Worm (Caenorhabditis elegans) whole organism, L3 larva: Measurements from ENCODE around the gene chil-18.

Experiments used
- R02D3.7 ChIP-seq: fragments of 150-350 bp; optimal IDR thresholded peaks from 2 replicates; lab custom pipeline; 2014; ENCODE audit warnings: missing biosample characterization, missing genetic modification characterization
- ZK546.5 ChIP-seq: sonication (generic microtip); optimal IDR thresholded peaks from 2 replicates; lab custom pipeline; 2017; ENCODE audit warnings: missing biosample characterization, missing genetic modification characterization
- aly-2 ChIP-seq: fragments of 150-350 bp; optimal IDR thresholded peaks from 2 replicates; lab custom pipeline; 2014; ENCODE audit warnings: missing biosample characterization, missing genetic modification characterization
- ceh-16 ChIP-seq: sonication (generic microtip); optimal IDR thresholded peaks from 2 replicates; lab custom pipeline; 2017; ENCODE audit warnings: missing biosample characterization, missing genetic modification characterization
- ceh-28 ChIP-seq: fragments of 150-350 bp; optimal IDR thresholded peaks from 2 replicates; lab custom pipeline; 2014; ENCODE audit warnings: missing biosample characterization, missing genetic modification reagents, missing genetic modification characterization
- ceh-82 ChIP-seq: fragments of 150-350 bp; optimal IDR thresholded peaks from 2 replicates; lab custom pipeline; 2014; ENCODE audit warnings: missing biosample characterization, missing genetic modification characterization
- ceh-9 ChIP-seq: sonication (generic microtip); optimal IDR thresholded peaks from 2 replicates; lab custom pipeline; 2018; ENCODE audit warnings: missing biosample characterization, missing genetic modification characterization
- daf-12 ChIP-seq: fragments of 150-350 bp; optimal IDR thresholded peaks from 2 replicates; lab custom pipeline; 2014; ENCODE audit warnings: missing biosample characterization, missing genetic modification reagents, missing genetic modification characterization
- egl-27 ChIP-seq: sonication (generic microtip); optimal IDR thresholded peaks from 4 replicates; lab custom pipeline; 2017; ENCODE audit warnings: missing biosample characterization, missing genetic modification reagents, missing genetic modification characterization
- elt-2 ChIP-seq: sonication (generic microtip); optimal IDR thresholded peaks from 2 replicates; lab custom pipeline; 2016; ENCODE audit warnings: missing genetic modification reagents, mild to moderate bottlenecking, missing genetic modification characterization, missing compliant biosample characterization
- eor-1 ChIP-seq, 2 experiments: fragments of 150-350 bp; optimal IDR thresholded peaks; 2 replicates each; lab custom pipeline; 2014 to 2018; ENCODE audit warnings: missing biosample characterization in 2 of 2, missing genetic modification characterization in 2 of 2
- fkh-10 ChIP-seq: sonication (generic microtip); optimal IDR thresholded peaks from 2 replicates; lab custom pipeline; 2017; ENCODE audit warnings: missing biosample characterization, missing genetic modification reagents, missing genetic modification characterization
- hmg-11 ChIP-seq: sonication (generic microtip); optimal IDR thresholded peaks from 2 replicates; lab custom pipeline; 2016; ENCODE audit warnings: missing genetic modification characterization, missing compliant biosample characterization
- lsy-12 ChIP-seq: sonication (generic microtip); optimal IDR thresholded peaks from 2 replicates; lab custom pipeline; 2016; ENCODE audit warnings: mild to moderate bottlenecking, missing genetic modification characterization, missing compliant biosample characterization
- mdl-1 ChIP-seq: fragments of 150-350 bp; optimal IDR thresholded peaks from 2 replicates; lab custom pipeline; 2014; ENCODE audit warnings: missing biosample characterization, missing genetic modification characterization
- mml-1 ChIP-seq: fragments of 150-350 bp; sonication (generic microtip); optimal IDR thresholded peaks from 3 replicates; lab custom pipeline; 2014; ENCODE audit warnings: missing biosample characterization, missing genetic modification characterization
- nfya-1 ChIP-seq: sonication (generic microtip); optimal IDR thresholded peaks from 2 replicates; lab custom pipeline; 2017; ENCODE audit warnings: missing genetic modification characterization, mild to moderate bottlenecking, missing compliant biosample characterization, antibody characterized with exemption, moderate library complexity; ENCODE audit not compliant: insufficient read depth
- nhr-11 ChIP-seq: fragments of 150-350 bp; optimal IDR thresholded peaks from 2 replicates; lab custom pipeline; 2014; ENCODE audit warnings: missing biosample characterization, missing genetic modification characterization
- nhr-12 ChIP-seq: fragments of 150-350 bp; optimal IDR thresholded peaks from 2 replicates; lab custom pipeline; 2014; ENCODE audit warnings: missing biosample characterization, missing genetic modification characterization
- nhr-23 ChIP-seq: fragments of 150-350 bp; optimal IDR thresholded peaks from 2 replicates; lab custom pipeline; 2014; ENCODE audit warnings: missing biosample characterization, missing genetic modification reagents, missing genetic modification characterization
- nhr-25 ChIP-seq: sonication (generic microtip); optimal IDR thresholded peaks from 2 replicates; lab custom pipeline; 2017; ENCODE audit warnings: missing biosample characterization, missing genetic modification characterization
- nhr-28 ChIP-seq: fragments of 150-350 bp; optimal IDR thresholded peaks from 2 replicates; lab custom pipeline; 2014; ENCODE audit warnings: missing biosample characterization, missing genetic modification characterization
- nhr-43 ChIP-seq: sonication (generic microtip); optimal IDR thresholded peaks from 2 replicates; lab custom pipeline; 2016; ENCODE audit warnings: mild to moderate bottlenecking, missing genetic modification characterization, missing compliant biosample characterization; ENCODE audit not compliant: poor library complexity, severe bottlenecking
- nhr-76 ChIP-seq: fragments of 150-350 bp; sonication (generic microtip); optimal IDR thresholded peaks from 5 replicates; lab custom pipeline; 2014; ENCODE audit warnings: missing biosample characterization, missing genetic modification characterization
- pha-4 ChIP-seq: fragments of 150-350 bp; optimal IDR thresholded peaks from 2 replicates; lab custom pipeline; 2014; ENCODE audit warnings: missing biosample characterization, missing genetic modification reagents, missing genetic modification characterization
- pqm-1 ChIP-seq: fragments of 150-350 bp; optimal IDR thresholded peaks from 2 replicates; lab custom pipeline; 2017; ENCODE audit warnings: missing biosample characterization, missing genetic modification characterization, inconsistent platforms
- sea-2 ChIP-seq: fragments of 150-350 bp; sonication (generic microtip); optimal IDR thresholded peaks from 4 replicates; lab custom pipeline; 2014; ENCODE audit warnings: missing biosample characterization, missing genetic modification reagents, missing genetic modification characterization
- snpc-4 ChIP-seq: fragments of 150-350 bp; optimal IDR thresholded peaks from 2 replicates; lab custom pipeline; 2014; ENCODE audit warnings: missing biosample characterization, missing genetic modification characterization
- tbx-2 ChIP-seq: sonication (generic microtip); optimal IDR thresholded peaks from 2 replicates; lab custom pipeline; 2016; ENCODE audit warnings: mild to moderate bottlenecking, missing genetic modification characterization, missing compliant biosample characterization
- unc-39 ChIP-seq: sonication (generic microtip); optimal IDR thresholded peaks from 4 replicates; lab custom pipeline; 2017; ENCODE audit warnings: missing biosample characterization, missing genetic modification characterization
- unc-62 ChIP-seq: fragments of 150-350 bp; sonication (generic microtip); optimal IDR thresholded peaks from 4 replicates; lab custom pipeline; 2014; ENCODE audit warnings: missing biosample characterization, missing genetic modification reagents, missing genetic modification characterization
- ztf-11 ChIP-seq: fragments of 150-350 bp; optimal IDR thresholded peaks from 2 replicates; lab custom pipeline; 2014; ENCODE audit warnings: missing biosample characterization, missing genetic modification characterization
- ztf-4 ChIP-seq: fragments of 150-350 bp; optimal IDR thresholded peaks from 2 replicates; lab custom pipeline; 2014; ENCODE audit warnings: missing biosample characterization, missing genetic modification characterization

chil-18 gene

ce11 chrII:9427644-9428043 lies 20.4 kb upstream of the chil-18 start, which contains the start of gene M176.5:
Gene M176.5, minus strand, starts transcription at chrII:9427744.
- TF ChIP-seq nhr-23 (no peak), aly-2 (no peak), hmg-11 (tag; lab: Kevin White, UChicago) (peak; percentile 5), ceh-9 (no peak), pha-4 (tag; lab: Kevin White, UChicago) (peak; percentile 78), nhr-11 (tag; lab: Kevin White, UChicago) (no peak)

DNA sequence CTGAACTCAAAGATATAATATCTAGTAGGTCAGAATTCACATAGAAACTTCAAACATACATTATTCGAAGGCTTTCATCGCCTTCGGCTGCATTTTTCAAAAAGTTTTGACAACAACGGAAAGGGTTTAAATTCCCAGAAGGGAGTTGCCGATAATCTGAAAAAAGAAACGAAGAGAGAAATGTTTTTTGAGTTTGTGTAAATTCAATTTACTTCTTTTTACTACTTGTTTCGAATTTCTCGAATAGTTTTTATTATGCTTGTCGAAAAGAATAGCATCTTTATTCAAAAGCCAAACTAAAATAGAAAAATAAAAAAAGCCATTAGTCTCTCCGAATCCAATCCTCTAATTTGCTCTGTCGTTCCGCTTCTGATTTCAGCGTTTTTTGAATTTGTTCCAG lies 16.9 kb upstream of the chil-18 start:
- TF ChIP-seq eor-1 (tag; optimal IDR thresholded peaks at IDR 0.05; lab: Kevin White, UChicago) (no peak), nhr-25 (tag; lab: Kevin White, UChicago) (no peak), nhr-28 (tag; lab: Kevin White, UChicago) (no peak), nhr-23 (no peak), snpc-4 (tag; lab: Kevin White, UChicago) (no peak), nfya-1 (no peak), unc-62 (GFP tag; lab: Kevin White, UChicago) (no peak), fkh-10 (GFP tag; lab: Kevin White, UChicago) (peak; percentile 75), nhr-12 (no peak)
- TF ChIP-seq, all 47 proteins: peak for 1

DNA sequence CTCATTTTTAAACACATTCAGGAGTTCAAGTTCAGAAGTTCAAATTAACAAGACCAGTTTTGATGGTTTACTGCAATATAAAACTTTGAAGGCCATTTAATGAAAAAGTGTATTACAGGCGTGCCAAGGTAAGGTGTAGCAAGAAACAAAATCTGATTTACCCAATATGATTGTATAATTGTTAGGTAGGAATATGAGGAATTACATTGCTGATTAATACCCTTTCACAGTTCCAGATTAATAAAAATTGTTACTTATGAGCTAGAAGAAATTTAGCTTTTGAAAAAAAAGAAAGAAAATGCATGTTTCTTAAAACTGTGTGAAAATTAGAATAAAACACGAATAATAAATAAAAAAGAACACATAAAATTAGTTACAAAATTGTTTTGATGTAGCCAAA lies 14.5 kb upstream of the chil-18 start, which contains the start of gene kin-15:
Gene kin-15, minus strand, starts transcription at position 101 of the 400 bp plus-strand sequence.
- TF ChIP-seq egl-27 (no peak), snpc-4 (tag; lab: Kevin White, UChicago) (no peak), pqm-1 (tag; lab: Kevin White, UChicago) (no peak)

DNA sequence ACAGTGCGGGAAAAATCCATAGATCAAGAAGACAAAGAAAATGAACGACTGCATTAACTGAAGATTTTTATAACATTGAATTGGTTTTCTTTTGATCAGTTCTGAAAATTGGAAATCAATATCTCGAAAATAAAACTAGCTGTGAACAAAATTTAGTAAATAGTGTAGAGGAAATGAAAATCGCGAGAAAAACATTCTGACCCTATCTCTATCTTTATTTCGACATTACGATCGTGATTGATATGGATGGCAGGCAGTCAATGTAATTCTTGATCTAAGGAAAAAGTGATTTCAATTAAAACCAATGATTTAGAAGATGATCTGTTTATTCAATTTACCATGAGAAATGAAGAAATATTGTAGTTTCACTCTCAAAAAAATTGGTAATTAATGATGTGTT lies 12.1 kb upstream of the chil-18 start, which contains the start of gene kin-16:
Gene kin-16, minus strand, starts transcription at position 101 of the 400 bp plus-strand sequence.
- TF ChIP-seq snpc-4 (tag; lab: Kevin White, UChicago) (no peak), unc-39 (tag; lab: Kevin White, UChicago) (no peak), ceh-82 (tag; lab: Kevin White, UChicago) (no peak), ztf-4 (tag; lab: Kevin White, UChicago) (no peak)

ce11 chrII:9438227-9438626 lies 9.8 kb upstream of the chil-18 start, which contains the start of gene chil-13:
Gene chil-13, minus strand, starts transcription at chrII:9438327.
- TF ChIP-seq nhr-28 (tag; lab: Kevin White, UChicago): no peak
- TF ChIP-seq ZK546.5 (tag; lab: Kevin White, UChicago): no peak
- no peak for TF ChIP-seq nhr-43
- no peak for TF ChIP-seq sea-2
- no peak for TF ChIP-seq mdl-1 (tag; lab: Kevin White, UChicago)
- TF ChIP-seq snpc-4 (tag; lab: Kevin White, UChicago): no peak
- no peak for TF ChIP-seq egl-27
- no peak for TF ChIP-seq daf-12 (tag; lab: Kevin White, UChicago)
- no peak for TF ChIP-seq pha-4 (tag; lab: Kevin White, UChicago)
- TF ChIP-seq lsy-12 (tag; lab: Kevin White, UChicago): no peak
- no peak for TF ChIP-seq R02D3.7
- TF ChIP-seq unc-39 (tag; lab: Kevin White, UChicago): no peak
- TF ChIP-seq nfya-1: no peak
- TF ChIP-seq ztf-11 (tag; lab: Kevin White, UChicago): no peak
- TF ChIP-seq mml-1 (tag; lab: Kevin White, UChicago): no peak
- TF ChIP-seq, all 47 proteins: peak for 0

DNA sequence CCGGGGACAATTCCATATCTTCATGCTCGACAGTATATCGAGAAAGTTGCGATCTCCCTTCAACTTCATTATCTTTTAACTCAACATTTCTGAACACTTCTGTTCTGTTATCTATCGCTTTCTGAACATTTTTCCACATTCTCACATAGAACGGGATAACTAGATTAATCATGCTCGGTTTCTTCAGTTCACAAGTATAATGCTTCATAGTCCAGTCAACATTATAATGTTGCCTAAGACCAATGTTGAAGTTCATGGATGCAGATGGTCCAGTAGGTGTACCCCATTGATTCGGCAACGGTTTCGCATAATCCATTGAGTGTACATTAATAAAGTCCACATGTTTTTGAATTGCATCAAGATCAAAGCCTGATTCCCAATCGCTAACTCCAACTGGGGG lies 9.2 kb upstream of the chil-18 start:
- TF ChIP-seq ceh-28 (tag; lab: Kevin White, UChicago) (no peak), nhr-76 (tag; lab: Kevin White, UChicago) (no peak), daf-12 (tag; lab: Kevin White, UChicago) (no peak), elt-2 (tag; lab: Kevin White, UChicago) (no peak), ZK546.5 (tag; lab: Kevin White, UChicago) (no peak), R02D3.7 (no peak), nhr-11 (tag; lab: Kevin White, UChicago) (no peak), nfya-1 (no peak), ceh-16 (tag; lab: Kevin White, UChicago) (no peak), tbx-2 (tag; lab: Kevin White, UChicago) (no peak)
